Fruit fly (Drosophila melanogaster): Measurements from ENCODE around the gene CG33099.

dm6 chr3R:22488855-22489254 lies 41.5 kb downstream of the CG33099 start, which contains the start of gene CG5376:
- TF ChIP-seq CG11902 (GFP tag; optimal IDR thresholded peaks at IDR 0.05) (no peak), CG11762 (GFP tag; optimal IDR thresholded peaks at IDR 0.05; ENCODE audit: insufficient read depth) (no peak)

Measured in whole organism, prepupa.